Fruit fly (Drosophila melanogaster): ENCODE data around the gene CG43169.
A peak's percentile ranks its signal among the peaks of the same experiment; 100 is the strongest.

Gene CG43169

DNA sequence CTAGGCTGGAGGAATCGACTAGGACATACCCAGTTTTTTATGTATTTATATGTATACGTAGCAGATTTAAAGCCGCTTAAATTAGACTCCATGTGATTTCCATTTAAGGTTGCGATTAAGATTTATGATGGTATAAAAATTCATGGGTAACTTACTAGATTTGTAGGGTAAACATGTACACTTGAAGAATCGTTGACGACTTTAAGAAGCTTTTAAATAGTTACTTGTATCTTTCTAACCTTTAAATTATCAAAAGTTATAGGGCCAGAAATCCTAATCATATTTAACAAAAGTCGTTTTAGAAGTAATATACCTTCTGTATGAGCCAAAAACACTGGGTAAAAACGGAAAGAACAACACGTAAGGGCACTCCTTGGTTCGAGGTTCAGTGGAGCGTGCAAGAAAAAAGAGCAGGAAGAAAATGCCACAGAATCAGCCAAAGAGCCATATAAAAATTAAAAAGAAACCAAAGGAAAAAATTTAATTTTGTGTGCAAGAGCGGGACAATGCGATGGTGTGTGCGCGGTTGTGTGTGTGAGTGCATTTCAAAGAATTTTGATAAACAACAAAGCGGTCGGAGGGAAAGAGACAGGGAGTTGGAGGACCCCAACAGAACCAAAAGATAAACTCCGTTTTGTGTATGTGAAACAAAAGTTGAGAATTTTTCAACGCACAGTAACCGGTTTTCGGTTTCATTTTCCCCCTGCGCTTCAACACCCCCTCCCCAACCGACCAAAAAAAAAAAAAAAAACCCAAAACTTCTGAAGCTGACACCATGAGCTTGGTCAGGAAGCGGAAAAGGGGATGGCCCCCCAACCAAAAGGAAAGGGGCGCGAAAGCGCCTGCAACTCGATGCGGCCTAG, 48.6 kb downstream of the CG43169 start (continued):
- TF ChIP-seq phol (tag; optimal IDR thresholded peaks at IDR 0.05) = peak; percentile 35
- no peak for TF ChIP-seq CG10321 (GFP tag; IDR thresholded peaks at IDR 0.05)
- peak; percentile 69 for TF ChIP-seq nom (GFP tag; optimal IDR thresholded peaks at IDR 0.05)
- no peak for TF ChIP-seq CG6791 (GFP tag; IDR thresholded peaks at IDR 0.05; ENCODE audit: partially characterized antibody)
- no peak for TF ChIP-seq usp (GFP tag; optimal IDR thresholded peaks at IDR 0.05)
- peak; percentile 68 for TF ChIP-seq dmrt11E (tag; optimal IDR thresholded peaks at IDR 0.05)
- TF ChIP-seq pnt (GFP tag; optimal IDR thresholded peaks at IDR 0.05) = peak; percentile 4
- TF ChIP-seq gce (GFP tag; IDR thresholded peaks at IDR 0.05) = no peak
- peak; percentile 70 for TF ChIP-seq CG2712 (tag; optimal IDR thresholded peaks at IDR 0.05)
- no peak for TF ChIP-seq Ssrp (tag; optimal IDR thresholded peaks at IDR 0.05)
- no peak for TF ChIP-seq dysf (GFP tag; IDR thresholded peaks at IDR 0.05)
- no peak for TF ChIP-seq CG3847 (GFP tag; IDR thresholded peaks at IDR 0.05)
- TF ChIP-seq Med (GFP tag) = peak; percentile 23
- no peak for TF ChIP-seq CG18619 (GFP tag; optimal IDR thresholded peaks at IDR 0.05)
- 0 out of 2 replicates have a peak, but pooled peaks have one; percentile 25 for TF ChIP-seq CG31441 (GFP tag; IDR thresholded peaks at IDR 0.05)
- no peak for TF ChIP-seq mirr (GFP tag; optimal IDR thresholded peaks at IDR 0.05)
- no peak for TF ChIP-seq CG12942 (GFP tag; optimal IDR thresholded peaks at IDR 0.05)
- TF ChIP-seq Oli (tag; optimal IDR thresholded peaks at IDR 0.05) = peak; percentile 14
- peak; percentile 5 for TF ChIP-seq CG15601 (tag; optimal IDR thresholded peaks at IDR 0.05)
- peak; percentile 45 for TF ChIP-seq pros (GFP tag; optimal IDR thresholded peaks at IDR 0.05)
- no peak for TF ChIP-seq CG15011 (GFP tag; optimal IDR thresholded peaks at IDR 0.05)
- TF ChIP-seq Fer3 (tag; optimal IDR thresholded peaks at IDR 0.05) = no peak
- no peak for TF ChIP-seq hbn (GFP tag; IDR thresholded peaks at IDR 0.05; ENCODE audit: partially characterized antibody)
- peak; percentile 35 for TF ChIP-seq gsb-n (tag; optimal IDR thresholded peaks at IDR 0.05)
- peak; percentile 55 for TF ChIP-seq sqz (GFP tag; optimal IDR thresholded peaks at IDR 0.05)
- TF ChIP-seq nmo (GFP tag; optimal IDR thresholded peaks at IDR 0.05) = peak; percentile 36
- TF ChIP-seq gfzf (GFP tag; optimal IDR thresholded peaks at IDR 0.05) = no peak
- no peak for TF ChIP-seq tio (GFP tag; optimal IDR thresholded peaks at IDR 0.05)
- no peak for TF ChIP-seq disco-r (GFP tag; optimal IDR thresholded peaks at IDR 0.05)
- no peak for TF ChIP-seq Dip3 (GFP tag; optimal IDR thresholded peaks at IDR 0.05)
- TF ChIP-seq Trl (optimal IDR thresholded peaks at IDR 0.05) = no peak
- TF ChIP-seq Trl (GFP tag; optimal IDR thresholded peaks at IDR 0.05) = no peak
- no peak for TF ChIP-seq Side (GFP tag; optimal IDR thresholded peaks at IDR 0.05)
- TF ChIP-seq ash1 (GFP tag; optimal IDR thresholded peaks at IDR 0.05) = no peak
- TF ChIP-seq Bdp1 (GFP tag; optimal IDR thresholded peaks at IDR 0.05) = no peak
- TF ChIP-seq CG12155 (GFP tag; optimal IDR thresholded peaks at IDR 0.05) = no peak
- TF ChIP-seq CG2889 (GFP tag; IDR thresholded peaks at IDR 0.05) = no peak
- no peak for TF ChIP-seq z (GFP tag; IDR thresholded peaks at IDR 0.05)
- TF ChIP-seq so (GFP tag; IDR thresholded peaks at IDR 0.05) = no peak
- peak; percentile 57 for TF ChIP-seq lbe (GFP tag; optimal IDR thresholded peaks at IDR 0.05)
- no peak for TF ChIP-seq CG8765 (GFP tag; IDR thresholded peaks at IDR 0.05)
- TF ChIP-seq Dek (tag; optimal IDR thresholded peaks at IDR 0.05) = no peak
- TF ChIP-seq Sry-δ (GFP tag; optimal IDR thresholded peaks at IDR 0.05) = no peak
- TF ChIP-seq CG17612 (GFP tag; IDR thresholded peaks at IDR 0.05) = no peak
- TF ChIP-seq row (GFP tag; IDR thresholded peaks at IDR 0.05) = peak; percentile 40; the same call in 2 of the 3 replicates
- no peak for TF ChIP-seq CG9609 (GFP tag; optimal IDR thresholded peaks at IDR 0.05)
- TF ChIP-seq Hey (tag; optimal IDR thresholded peaks at IDR 0.05) = no peak
- TF ChIP-seq dpn (GFP tag; optimal IDR thresholded peaks at IDR 0.05) = no peak
- TF ChIP-seq CG8359 (GFP tag; optimal IDR thresholded peaks at IDR 0.05; ENCODE audit: borderline replicate concordance) = peak; percentile 9
- TF ChIP-seq pho (GFP tag; optimal IDR thresholded peaks at IDR 0.05) = no peak

All from whole organism, embryonic.